Fruit fly (Drosophila melanogaster): ENCODE results near the gene Nlp.

The Nlp gene

dm6 chr3R:29983073-29983544, 21.5 kb upstream of the Nlp start, which contains the start of gene CG7896:
Gene CG7896, plus strand, starts transcription at chr3R:29983426.
- TF ChIP-seq kay (GFP tag; ENCODE audit: borderline replicate concordance) (no peak), CG11617 (GFP tag; optimal IDR thresholded peaks at IDR 0.05) (no peak), pad (GFP tag; optimal IDR thresholded peaks at IDR 0.05) (no peak), CG5204 (GFP tag; optimal IDR thresholded peaks at IDR 0.05) (no peak), Crg-1 (GFP tag; optimal IDR thresholded peaks at IDR 0.05) (no peak), CG7045 (GFP tag; optimal IDR thresholded peaks at IDR 0.05) (no peak), cnc (optimal IDR thresholded peaks at IDR 0.05) (no peak), CG14711 (tag; optimal IDR thresholded peaks at IDR 0.05) (no peak), toe (GFP tag; optimal IDR thresholded peaks at IDR 0.05) (no peak), bab1 (GFP tag; optimal IDR thresholded peaks at IDR 0.05) (no peak), CG1620 (GFP tag; optimal IDR thresholded peaks at IDR 0.05) (no peak), Hr96 (GFP tag; optimal IDR thresholded peaks at IDR 0.05) (no peak), ovo (GFP tag; optimal IDR thresholded peaks at IDR 0.05) (no peak), cic (GFP tag; optimal IDR thresholded peaks at IDR 0.05) (no peak), tj (GFP tag; optimal IDR thresholded peaks at IDR 0.05) (no peak), CG7101 (tag; optimal IDR thresholded peaks at IDR 0.05) (no peak), CG12768 (GFP tag; optimal IDR thresholded peaks at IDR 0.05) (no peak), CG33017 (tag; optimal IDR thresholded peaks at IDR 0.05) (no peak), Mnt (GFP tag; optimal IDR thresholded peaks at IDR 0.05) (no peak)

dm6 chr3R:29983886-29984285, 20.7 kb upstream of the Nlp start:
- no peak for TF ChIP-seq CG5204 (GFP tag; optimal IDR thresholded peaks at IDR 0.05)
- no peak for TF ChIP-seq CG12768 (GFP tag; optimal IDR thresholded peaks at IDR 0.05)
- TF ChIP-seq kay (GFP tag; ENCODE audit: borderline replicate concordance): no peak
- TF ChIP-seq Crg-1 (GFP tag; optimal IDR thresholded peaks at IDR 0.05): no peak
- no peak for TF ChIP-seq CG7101 (tag; optimal IDR thresholded peaks at IDR 0.05)
- TF ChIP-seq bab1 (GFP tag; optimal IDR thresholded peaks at IDR 0.05): no peak
- no peak for TF ChIP-seq CG1620 (GFP tag; optimal IDR thresholded peaks at IDR 0.05)
- TF ChIP-seq CG11617 (GFP tag; optimal IDR thresholded peaks at IDR 0.05): no peak
- TF ChIP-seq cic (GFP tag; optimal IDR thresholded peaks at IDR 0.05): no peak
- TF ChIP-seq ovo (GFP tag; optimal IDR thresholded peaks at IDR 0.05): no peak
- TF ChIP-seq Clk (GFP tag; optimal IDR thresholded peaks at IDR 0.05): no peak
- no peak for TF ChIP-seq pad (GFP tag; optimal IDR thresholded peaks at IDR 0.05)
- no peak for TF ChIP-seq CG33017 (tag; optimal IDR thresholded peaks at IDR 0.05)
- no peak for TF ChIP-seq CG14711 (tag; optimal IDR thresholded peaks at IDR 0.05)
- no peak for TF ChIP-seq tj (GFP tag; optimal IDR thresholded peaks at IDR 0.05)
- TF ChIP-seq Hr96 (GFP tag; optimal IDR thresholded peaks at IDR 0.05): no peak
- no peak for TF ChIP-seq toe (GFP tag; optimal IDR thresholded peaks at IDR 0.05)
- TF ChIP-seq cnc (optimal IDR thresholded peaks at IDR 0.05): no peak
- no peak for TF ChIP-seq Mnt (GFP tag; optimal IDR thresholded peaks at IDR 0.05)
- no peak for TF ChIP-seq CG7045 (GFP tag; optimal IDR thresholded peaks at IDR 0.05)

- TF ChIP-seq pad (GFP tag; optimal IDR thresholded peaks at IDR 0.05): no peak
Observed at dm6 chr3R:29985219-29985618, 19.4 kb upstream of the Nlp start.

- TF ChIP-seq ovo (GFP tag; optimal IDR thresholded peaks at IDR 0.05) (no peak), CG14711 (tag; optimal IDR thresholded peaks at IDR 0.05) (no peak), kay (GFP tag; ENCODE audit: borderline replicate concordance) (no peak), cnc (optimal IDR thresholded peaks at IDR 0.05) (no peak), bab1 (GFP tag; optimal IDR thresholded peaks at IDR 0.05) (no peak), CG1620 (GFP tag; optimal IDR thresholded peaks at IDR 0.05) (no peak), toe (GFP tag; optimal IDR thresholded peaks at IDR 0.05) (no peak), Hr96 (GFP tag; optimal IDR thresholded peaks at IDR 0.05) (no peak), CG7045 (GFP tag; optimal IDR thresholded peaks at IDR 0.05) (no peak), Clk (GFP tag; optimal IDR thresholded peaks at IDR 0.05) (no peak), Crg-1 (GFP tag; optimal IDR thresholded peaks at IDR 0.05) (no peak), CG33017 (tag; optimal IDR thresholded peaks at IDR 0.05) (no peak)
Observed at dm6 chr3R:29990681-29991080, 13.9 kb upstream of the Nlp start.

- peak; percentile 6 for TF ChIP-seq bab1 (GFP tag; optimal IDR thresholded peaks at IDR 0.05)
- TF ChIP-seq Crg-1 (GFP tag; optimal IDR thresholded peaks at IDR 0.05): no peak
- TF ChIP-seq CG33017 (tag; optimal IDR thresholded peaks at IDR 0.05): no peak
- no peak for TF ChIP-seq CG5204 (GFP tag; optimal IDR thresholded peaks at IDR 0.05)
Observed at dm6 chr3R:29993134-29993533, 11.5 kb upstream of the Nlp start, which contains the start of gene Acph-1. Gene Acph-1, minus strand, starts transcription at chr3R:29993411.

- no peak for TF ChIP-seq ovo (GFP tag; optimal IDR thresholded peaks at IDR 0.05)
- no peak for TF ChIP-seq bab1 (GFP tag; optimal IDR thresholded peaks at IDR 0.05)
- TF ChIP-seq CG14711 (tag; optimal IDR thresholded peaks at IDR 0.05): peak; percentile 1
- TF ChIP-seq CG1620 (GFP tag; optimal IDR thresholded peaks at IDR 0.05): peak; percentile 9
- TF ChIP-seq CG7101 (tag; optimal IDR thresholded peaks at IDR 0.05): no peak
- TF ChIP-seq CG11617 (GFP tag; optimal IDR thresholded peaks at IDR 0.05): no peak
- TF ChIP-seq kay (GFP tag; ENCODE audit: borderline replicate concordance): no peak
- TF ChIP-seq tj (GFP tag; optimal IDR thresholded peaks at IDR 0.05): no peak
- TF ChIP-seq CG5204 (GFP tag; optimal IDR thresholded peaks at IDR 0.05): no peak
- no peak for TF ChIP-seq Crg-1 (GFP tag; optimal IDR thresholded peaks at IDR 0.05)
- no peak for TF ChIP-seq CG7045 (GFP tag; optimal IDR thresholded peaks at IDR 0.05)
- TF ChIP-seq toe (GFP tag; optimal IDR thresholded peaks at IDR 0.05): no peak
Observed at dm6 chr3R:29995035-29995434, 9.6 kb upstream of the Nlp start, which contains the start of the genes CG7903 and Sas-6. Gene CG7903, minus strand, starts transcription at chr3R:29995231. Gene Sas-6, plus strand, starts transcription at chr3R:29995357.
